Worm (Caenorhabditis elegans) whole organism, mixed stage, embryonic: Measurements from ENCODE around the gene Y61B8A.6.

ENCODE experiments used
- elt-3 ChIP-seq: fragments of 150-350 bp; optimal IDR thresholded peaks from 2 replicates; lab custom pipeline; 2014; ENCODE audit warnings: missing biosample characterization, missing genetic modification characterization
- flh-1 ChIP-seq: fragments of 200-800 bp; sonication (Bioruptor generic); optimal IDR thresholded peaks from 2 replicates; lab custom pipeline; 2018; ENCODE audit warnings: mild to moderate bottlenecking, missing genetic modification characterization, moderate library complexity, missing compliant biosample characterization
- lin-13 ChIP-seq: fragments of 150-350 bp; optimal IDR thresholded peaks from 2 replicates; lab custom pipeline; 2014; ENCODE audit warnings: missing biosample characterization, missing genetic modification characterization
- lsy-2 ChIP-seq: fragments of 150-350 bp; optimal IDR thresholded peaks from 2 replicates; lab custom pipeline; 2014; ENCODE audit warnings: missing biosample characterization, missing genetic modification characterization
- mep-1 ChIP-seq: fragments of 150-350 bp; optimal IDR thresholded peaks from 2 replicates; lab custom pipeline; 2017; ENCODE audit warnings: missing biosample characterization, missing genetic modification reagents, missing genetic modification characterization, inconsistent platforms
- nhr-12 ChIP-seq: fragments of 150-350 bp; optimal IDR thresholded peaks from 2 replicates; lab custom pipeline; 2014; ENCODE audit warnings: missing biosample characterization, missing genetic modification characterization
- nhr-237 ChIP-seq: fragments of 150-350 bp; optimal IDR thresholded peaks from 2 replicates; lab custom pipeline; 2014; ENCODE audit warnings: missing biosample characterization, missing genetic modification characterization
- nhr-76 ChIP-seq: sonication (generic microtip); optimal IDR thresholded peaks from 2 replicates; lab custom pipeline; 2017; ENCODE audit warnings: missing biosample characterization, missing genetic modification characterization
- sem-2 ChIP-seq: fragments of 200-800 bp; sonication (Bioruptor generic); optimal IDR thresholded peaks from 2 replicates; lab custom pipeline; 2018; ENCODE audit warnings: mild to moderate bottlenecking, missing genetic modification characterization, missing compliant biosample characterization
- unc-62 ChIP-seq: fragments of 150-350 bp; optimal IDR thresholded peaks from 2 replicates; lab custom pipeline; 2014; ENCODE audit warnings: missing biosample characterization, missing genetic modification reagents, missing genetic modification characterization
- ztf-11 ChIP-seq: fragments of 150-350 bp; optimal IDR thresholded peaks from 2 replicates; lab custom pipeline; 2014; ENCODE audit warnings: missing biosample characterization, missing genetic modification characterization

DNA sequence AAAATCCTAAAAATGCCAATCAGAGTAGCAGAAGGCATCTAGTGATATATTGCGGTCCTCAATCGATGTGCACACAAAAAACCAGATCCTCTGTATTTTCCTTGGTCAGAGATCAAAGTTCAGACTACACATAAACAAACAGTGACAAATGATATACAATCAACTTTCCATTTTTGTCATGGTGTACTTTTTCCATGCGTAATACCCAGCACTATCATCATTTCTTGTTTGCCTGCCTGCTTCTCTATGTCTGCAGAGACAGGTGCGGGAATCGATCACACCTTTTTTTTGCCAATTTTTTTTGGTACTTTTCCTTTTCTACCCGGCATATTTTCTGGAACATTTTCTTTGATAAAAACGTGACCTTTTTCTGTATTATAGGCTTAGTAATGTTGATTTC lies 6.5 kb downstream of the Y61B8A.6 start:
- no peak for TF ChIP-seq mep-1 (tag; lab: Kevin White, UChicago)
- no peak for TF ChIP-seq lsy-2 (tag; lab: Kevin White, UChicago)
- no peak for TF ChIP-seq lin-13
- no peak for TF ChIP-seq nhr-76 (tag; lab: Kevin White, UChicago)
- no peak for TF ChIP-seq flh-1 (GFP tag; lab: Kevin White, UChicago)
- no peak for TF ChIP-seq sem-2
- TF ChIP-seq nhr-237 (tag; lab: Kevin White, UChicago) = no peak
- no peak for TF ChIP-seq nhr-12 (tag; lab: Kevin White, UChicago)
- no peak for TF ChIP-seq elt-3
- TF ChIP-seq unc-62 = no peak
- no peak for TF ChIP-seq ztf-11 (tag; lab: Kevin White, UChicago)
